Fruit fly (Drosophila melanogaster) whole organism, embryonic: ENCODE data around the gene CG32829.

ENCODE experiments used
- Ada2b ChIP-seq: fragments of 200-800 bp; sonication (Bioruptor generic); IDR thresholded peaks from 2 replicates; pipeline ENCODE4 v1.3.6; 2022; ENCODE audit warnings: missing biosample characterization, missing genetic modification characterization
- CG10543 ChIP-seq: fragments of 200-800 bp; sonication (Bioruptor generic); optimal IDR thresholded peaks from 3 replicates; lab custom pipeline; 2017; ENCODE audit warnings: missing biosample characterization, mild to moderate bottlenecking, missing genetic modification characterization, moderate library complexity
- CG10654 ChIP-seq: fragments of 200-800 bp; sonication (Bioruptor generic); optimal IDR thresholded peaks from 2 replicates; lab custom pipeline; 2016; ENCODE audit warnings: missing biosample characterization, missing genetic modification characterization
- CG11085 ChIP-seq: fragments of 200-800 bp; sonication (Bioruptor generic); IDR thresholded peaks from 2 replicates; pipeline ENCODE4 v1.3.6; 2022; ENCODE audit warnings: missing biosample characterization, missing genetic modification characterization
- CG11398 ChIP-seq: fragments of 200-800 bp; sonication (Bioruptor generic); optimal IDR thresholded peaks from 2 replicates; lab custom pipeline; 2016; ENCODE audit warnings: missing biosample characterization, missing genetic modification characterization
- CG11560 ChIP-seq: fragments of 200-800 bp; sonication (Bioruptor generic); IDR thresholded peaks from 3 replicates; pipeline ENCODE4 v1.3.6; 2022; ENCODE audit warnings: missing biosample characterization, missing genetic modification characterization
- CG12071 ChIP-seq: fragments of 200-800 bp; sonication (Bioruptor generic); optimal IDR thresholded peaks from 3 replicates; lab custom pipeline; 2018; ENCODE audit warnings: missing biosample characterization, mild to moderate bottlenecking, missing genetic modification characterization
- CG12744 ChIP-seq: fragments of 200-800 bp; sonication (Bioruptor generic); optimal IDR thresholded peaks from 2 replicates; lab custom pipeline; 2016; ENCODE audit warnings: missing biosample characterization, missing genetic modification characterization
- CG12769 ChIP-seq: fragments of 200-800 bp; sonication (Bioruptor generic); optimal IDR thresholded peaks from 2 replicates; lab custom pipeline; 2019; ENCODE audit warnings: missing biosample characterization, mild to moderate bottlenecking, missing genetic modification characterization, moderate library complexity
- CG15479 ChIP-seq: fragments of 200-800 bp; sonication (Bioruptor generic); optimal IDR thresholded peaks from 3 replicates; lab custom pipeline; 2019; ENCODE audit warnings: missing biosample characterization, mild to moderate bottlenecking, missing genetic modification characterization, moderate library complexity
- CG16815 ChIP-seq: fragments of 200-800 bp; sonication (Bioruptor generic); optimal IDR thresholded peaks from 3 replicates; lab custom pipeline; 2017; ENCODE audit warnings: missing biosample characterization, mild to moderate bottlenecking, missing genetic modification characterization
- CG16863 ChIP-seq: fragments of 200-800 bp; sonication (Bioruptor generic); optimal IDR thresholded peaks from 3 replicates; lab custom pipeline; 2016; ENCODE audit warnings: missing biosample characterization, missing genetic modification characterization
- CG17186 ChIP-seq: fragments of 200-800 bp; sonication (Bioruptor generic); optimal IDR thresholded peaks from 3 replicates; lab custom pipeline; 2017; ENCODE audit warnings: missing biosample characterization, missing genetic modification reagents, missing genetic modification characterization
- CG18764 ChIP-seq: fragments of 200-800 bp; sonication (Bioruptor generic); optimal IDR thresholded peaks from 3 replicates; lab custom pipeline; 2016; ENCODE audit warnings: missing biosample characterization, missing genetic modification characterization
- CG2678 ChIP-seq: fragments of 200-800 bp; sonication (Bioruptor generic); optimal IDR thresholded peaks from 3 replicates; lab custom pipeline; 2019; ENCODE audit warnings: missing biosample characterization, mild to moderate bottlenecking, missing genetic modification characterization, moderate library complexity
- CG30403 ChIP-seq: fragments of 200-800 bp; sonication (Bioruptor generic); optimal IDR thresholded peaks from 3 replicates; lab custom pipeline; 2016; ENCODE audit warnings: missing biosample characterization, missing genetic modification characterization
- CG31388 ChIP-seq: fragments of 200-800 bp; sonication (Bioruptor generic); optimal IDR thresholded peaks from 2 replicates; lab custom pipeline; 2016; ENCODE audit warnings: missing biosample characterization, missing genetic modification characterization
- CG33213 ChIP-seq: fragments of 200-800 bp; sonication (Bioruptor generic); optimal IDR thresholded peaks from 3 replicates; lab custom pipeline; 2016; ENCODE audit warnings: missing biosample characterization, missing genetic modification characterization
- CG34376 ChIP-seq: fragments of 200-800 bp; sonication (Bioruptor generic); optimal IDR thresholded peaks from 2 replicates; lab custom pipeline; 2018; ENCODE audit warnings: missing biosample characterization, mild to moderate bottlenecking, missing genetic modification characterization
- CG3838 ChIP-seq: fragments of 200-800 bp; sonication (Bioruptor generic); optimal IDR thresholded peaks from 3 replicates; lab custom pipeline; 2016; ENCODE audit warnings: missing biosample characterization, missing genetic modification characterization
- CG4282 ChIP-seq: fragments of 200-800 bp; sonication (Bioruptor generic); optimal IDR thresholded peaks from 2 replicates; lab custom pipeline; 2016; ENCODE audit warnings: missing biosample characterization, missing genetic modification characterization
- CG6175 ChIP-seq: fragments of 200-800 bp; sonication (Bioruptor generic); IDR thresholded peaks from 3 replicates; pipeline ENCODE4 v1.3.6; 2022; ENCODE audit warnings: missing biosample characterization, missing genetic modification characterization
- CG7839 ChIP-seq: fragments of 200-800 bp; sonication (Bioruptor generic); optimal IDR thresholded peaks from 3 replicates; lab custom pipeline; 2018; ENCODE audit warnings: missing biosample characterization, mild to moderate bottlenecking, missing genetic modification characterization, moderate library complexity
- CG9727 ChIP-seq: fragments of 200-800 bp; sonication (Bioruptor generic); optimal IDR thresholded peaks from 3 replicates; lab custom pipeline; 2017; ENCODE audit warnings: missing biosample characterization, mild to moderate bottlenecking, missing genetic modification characterization
- CHES-1-like ChIP-seq: fragments of 200-800 bp; sonication (Bioruptor generic); optimal IDR thresholded peaks from 2 replicates; lab custom pipeline; 2016; ENCODE audit warnings: missing biosample characterization, missing genetic modification characterization
- Doc2 ChIP-seq: fragments of 200-800 bp; sonication (Bioruptor generic); IDR thresholded peaks from 2 replicates; pipeline ENCODE4 v1.3.6; 2022; ENCODE audit warnings: missing biosample characterization, missing genetic modification characterization
- HLH4C ChIP-seq: fragments of 200-800 bp; sonication (Bioruptor generic); IDR thresholded peaks from 3 replicates; pipeline ENCODE4 v1.3.6; 2022; ENCODE audit warnings: missing biosample characterization, missing genetic modification characterization; ENCODE audit not compliant: partially characterized antibody
- Hr78 ChIP-seq, 2 experiments: fragments of 200-800 bp in 1 of 2; fragments of >200 bp in 1 of 2; sonication (Bioruptor generic) in 1 of 2; optimal IDR thresholded peaks; 2 replicates each; lab custom pipeline; 2017 to 2019; ENCODE audit warnings: missing biosample characterization in 2 of 2, missing genetic modification characterization in 2 of 2, mild to moderate bottlenecking in 1 of 2, moderate library complexity in 1 of 2
- Jarid2 ChIP-seq: fragments of 200-800 bp; sonication (Bioruptor generic); optimal IDR thresholded peaks from 3 replicates; lab custom pipeline; 2017; ENCODE audit warnings: mild to moderate bottlenecking, missing biosample characterization, missing genetic modification reagents, missing genetic modification characterization
- Lim3 ChIP-seq: fragments of 200-800 bp; sonication (Bioruptor generic); IDR thresholded peaks from 2 replicates; pipeline ENCODE4 v1.3.6; 2022; ENCODE audit warnings: missing biosample characterization, missing genetic modification characterization
- MESR4 ChIP-seq: fragments of 200-800 bp; sonication (Bioruptor generic); optimal IDR thresholded peaks from 2 replicates; lab custom pipeline; 2018; ENCODE audit warnings: missing biosample characterization, mild to moderate bottlenecking, missing genetic modification characterization, moderate library complexity
- Mrtf ChIP-seq: fragments of 200-800 bp; sonication (Bioruptor generic); IDR thresholded peaks from 3 replicates; pipeline ENCODE4 v1.3.6; 2022; ENCODE audit warnings: missing biosample characterization, missing genetic modification characterization
- Neu2 ChIP-seq: fragments of 200-800 bp; sonication (Bioruptor generic); optimal IDR thresholded peaks from 3 replicates; lab custom pipeline; 2016; ENCODE audit warnings: missing biosample characterization, missing genetic modification characterization, borderline replicate concordance
- PHDP ChIP-seq: fragments of 200-800 bp; sonication (Bioruptor generic); optimal IDR thresholded peaks from 3 replicates; lab custom pipeline; 2018; ENCODE audit warnings: missing biosample characterization, mild to moderate bottlenecking, missing genetic modification characterization, moderate library complexity
- Sin3A ChIP-seq: fragments of >200 bp; optimal IDR thresholded peaks from 2 replicates; lab custom pipeline; 2018
- Tbp ChIP-seq: fragments of >200 bp; optimal IDR thresholded peaks from 2 replicates; lab custom pipeline; 2018; ENCODE audit warnings: missing biosample characterization, missing genetic modification characterization
- YL-1 ChIP-seq: fragments of 200-800 bp; sonication (Bioruptor generic); optimal IDR thresholded peaks from 3 replicates; lab custom pipeline; 2017; ENCODE audit warnings: missing biosample characterization, mild to moderate bottlenecking, missing genetic modification characterization
- ab ChIP-seq: fragments of 200-800 bp; sonication (Bioruptor generic); optimal IDR thresholded peaks from 2 replicates; lab custom pipeline; 2016; ENCODE audit warnings: missing biosample characterization, missing genetic modification characterization
- ara ChIP-seq: fragments of 200-800 bp; sonication (Bioruptor generic); IDR thresholded peaks from 2 replicates; pipeline ENCODE4 v1.3.6; 2022; ENCODE audit warnings: missing biosample characterization, missing genetic modification characterization
- bab2 ChIP-seq: fragments of 200-800 bp; sonication (Bioruptor generic); optimal IDR thresholded peaks from 2 replicates; lab custom pipeline; 2016; ENCODE audit warnings: missing biosample characterization, missing genetic modification characterization
- chm ChIP-seq: fragments of 200-800 bp; sonication (Bioruptor generic); IDR thresholded peaks from 2 replicates; pipeline ENCODE4 v1.3.6; 2022; ENCODE audit warnings: missing biosample characterization, missing genetic modification characterization
- exex ChIP-seq: fragments of 200-800 bp; sonication (Bioruptor generic); optimal IDR thresholded peaks from 4 replicates; lab custom pipeline; 2018; ENCODE audit warnings: missing biosample characterization, mild to moderate bottlenecking, missing genetic modification characterization, moderate library complexity
- fru ChIP-seq: fragments of >200 bp; optimal IDR thresholded peaks from 2 replicates; lab custom pipeline; 2017
- gce ChIP-seq: fragments of 200-800 bp; sonication (Bioruptor generic); IDR thresholded peaks from 3 replicates; pipeline ENCODE4 v1.3.6; 2022; ENCODE audit warnings: missing biosample characterization, missing genetic modification characterization
- gem ChIP-seq: fragments of 200-800 bp; sonication (Bioruptor generic); optimal IDR thresholded peaks from 2 replicates; lab custom pipeline; 2019; ENCODE audit warnings: missing biosample characterization, mild to moderate bottlenecking, missing genetic modification characterization, moderate library complexity
- lbe ChIP-seq: fragments of 200-800 bp; sonication (Bioruptor generic); optimal IDR thresholded peaks from 2 replicates; lab custom pipeline; 2016; ENCODE audit warnings: missing biosample characterization, mild to moderate bottlenecking, missing genetic modification characterization
- org-1 ChIP-seq: fragments of 200-800 bp; sonication (Bioruptor generic); optimal IDR thresholded peaks from 2 replicates; lab custom pipeline; 2017; ENCODE audit warnings: missing biosample characterization, missing genetic modification characterization
- peb ChIP-seq: fragments of 200-800 bp; sonication (Bioruptor generic); IDR thresholded peaks from 2 replicates; pipeline ENCODE4 v1.3.6; 2022; ENCODE audit warnings: missing biosample characterization, missing genetic modification characterization
- pzg ChIP-seq: fragments of 200-800 bp; sonication (Bioruptor generic); optimal IDR thresholded peaks from 3 replicates; lab custom pipeline; 2018; ENCODE audit warnings: missing biosample characterization, mild to moderate bottlenecking, missing genetic modification characterization, moderate library complexity
- schlank ChIP-seq: fragments of 200-800 bp; sonication (Bioruptor generic); optimal IDR thresholded peaks from 2 replicates; lab custom pipeline; 2018; ENCODE audit warnings: missing biosample characterization, mild to moderate bottlenecking, missing genetic modification characterization
- sens-2 ChIP-seq: fragments of 200-800 bp; sonication (Bioruptor generic); IDR thresholded peaks from 2 replicates; pipeline ENCODE4 v1.3.6; 2022; ENCODE audit warnings: missing biosample characterization, missing genetic modification characterization
- tio ChIP-seq: fragments of 200-800 bp; sonication (Bioruptor generic); optimal IDR thresholded peaks from 2 replicates; lab custom pipeline; 2017; ENCODE audit warnings: missing biosample characterization, missing genetic modification characterization, inconsistent platforms
- wor ChIP-seq: fragments of 200-800 bp; sonication (Bioruptor generic); IDR thresholded peaks from 2 replicates; pipeline ENCODE4 v1.3.6; 2022; ENCODE audit warnings: missing biosample characterization, missing genetic modification characterization

CG32829 gene

dm6 chr2L:6956725-6957124, 40.5 kb upstream of the CG32829 start, which contains the start of the genes CG13775 and CG3430 (continued):
- TF ChIP-seq CG12744 (GFP tag; lab: Kevin White, UChicago) = no peak
- no peak for TF ChIP-seq Lim3
- TF ChIP-seq CG3838 (GFP tag; lab: Kevin White, UChicago) = no peak
- TF ChIP-seq HLH4C (GFP tag; lab: Robert Waterston, UW) = peak; percentile 63
- TF ChIP-seq CG30403 (GFP tag; lab: Kevin White, UChicago) = peak; percentile 26
- TF ChIP-seq sens-2 = no peak
- TF ChIP-seq CHES-1-like = peak; percentile 56
- no peak for TF ChIP-seq CG11398 (GFP tag; lab: Kevin White, UChicago)
- TF ChIP-seq org-1 (GFP tag; lab: Kevin White, UChicago) = no peak
- no peak for TF ChIP-seq gem (tag; lab: Kevin White, UChicago)
- TF ChIP-seq CG10654 (GFP tag; lab: Kevin White, UChicago) = no peak
- peak; percentile 43 for TF ChIP-seq Sin3A (lab: Kevin White, UChicago)
- no peak for TF ChIP-seq CG12071 (GFP tag; lab: Kevin White, UChicago)
- peak; percentile 78 for TF ChIP-seq pzg
- TF ChIP-seq CG11085 (GFP tag; lab: Robert Waterston, UW) = no peak
- TF ChIP-seq CG10543 (GFP tag; lab: Kevin White, UChicago) = no peak
- no peak for TF ChIP-seq Doc2 (GFP tag; lab: Robert Waterston, UW)
- no peak for TF ChIP-seq ab (GFP tag; lab: Kevin White, UChicago)
- no peak for TF ChIP-seq schlank (tag; lab: Kevin White, UChicago)
- TF ChIP-seq Mrtf (GFP tag; lab: Robert Waterston, UW) = no peak
- 0 out of 3 replicates have a peak, but pooled peaks have one; percentile 31 for TF ChIP-seq gce (GFP tag; lab: Robert Waterston, UW)
- TF ChIP-seq CG17186 (GFP tag; lab: Kevin White, UChicago) = no peak
- TF ChIP-seq MESR4 (GFP tag; lab: Kevin White, UChicago) = peak; percentile 49
- peak; percentile 40 for TF ChIP-seq CG34376 (GFP tag; lab: Kevin White, UChicago)
- TF ChIP-seq fru (lab: Kevin White, UChicago) = no peak
- TF ChIP-seq Neu2 = no peak
- TF ChIP-seq CG2678 (tag; lab: Kevin White, UChicago) = no peak
- TF ChIP-seq PHDP (tag; lab: Kevin White, UChicago) = no peak
- TF ChIP-seq CG18764 (GFP tag; lab: Kevin White, UChicago) = no peak
- TF ChIP-seq Tbp = no peak
- no peak for TF ChIP-seq lbe (GFP tag; lab: Kevin White, UChicago)
- no peak for TF ChIP-seq tio (GFP tag; lab: Kevin White, UChicago)
- no peak for TF ChIP-seq wor (GFP tag; lab: Robert Waterston, UW)
- no peak for TF ChIP-seq ara (GFP tag; lab: Robert Waterston, UW)
- no peak for TF ChIP-seq Jarid2 (GFP tag; lab: Kevin White, UChicago)
- no peak for TF ChIP-seq CG7839 (tag; lab: Kevin White, UChicago)
- peak; percentile 66 for TF ChIP-seq chm (GFP tag; lab: Robert Waterston, UW)
- no peak for TF ChIP-seq CG11560 (tag; lab: Robert Waterston, UW)
- TF ChIP-seq CG12769 (tag; lab: Kevin White, UChicago) = no peak
- TF ChIP-seq YL-1 (GFP tag; lab: Kevin White, UChicago) = peak; percentile 32
- no peak for TF ChIP-seq Hr78 (GFP tag; optimal IDR thresholded peaks at IDR 0.05; lab: Kevin White, UChicago)
- TF ChIP-seq Ada2b (GFP tag; lab: Robert Waterston, UW) = no peak
- TF ChIP-seq peb (GFP tag; lab: Robert Waterston, UW) = no peak
- TF ChIP-seq CG33213 (GFP tag; lab: Kevin White, UChicago) = peak; percentile 7
- TF ChIP-seq CG15479 (GFP tag; lab: Kevin White, UChicago) = peak; percentile 33
- TF ChIP-seq bab2 (GFP tag; lab: Kevin White, UChicago) = no peak
- TF ChIP-seq CG16815 (GFP tag; lab: Kevin White, UChicago) = no peak
- no peak for TF ChIP-seq CG16863 (GFP tag; lab: Kevin White, UChicago)
- no peak for TF ChIP-seq CG31388 (GFP tag; lab: Kevin White, UChicago)
- no peak for TF ChIP-seq exex (tag; lab: Kevin White, UChicago)
- TF ChIP-seq CG4282 = no peak
- TF ChIP-seq CG9727 = peak; percentile 44
- TF ChIP-seq CG6175 (GFP tag; lab: Robert Waterston, UW) = no peak
